Comparison of ENCODE assay signal across 4 worm cellular contexts in genomic region chrIII:5763988-5764387, ce11.
TF ChIP-seq lines count a peak whose summit lies in the region.

No protein-coding gene starts in this region.

TF ChIP-seq in whole organism, L1 larva, 84 proteins besides CTCF, POLR2A, EP300 and RAD21 (continues in another document):
- TF ChIP-seq nhr-12 (tag; optimal IDR thresholded peaks at IDR 0.05; lab: Kevin White, UChicago) (no peak), lin-13 (GFP tag; optimal IDR thresholded peaks at IDR 0.05; lab: Kevin White, UChicago) (no peak), fkh-8 (tag; optimal IDR thresholded peaks at IDR 0.05; lab: Kevin White, UChicago) (peak; percentile 75), nhr-77 (tag; optimal IDR thresholded peaks at IDR 0.05; lab: Kevin White, UChicago) (no peak), mep-1 (tag; optimal IDR thresholded peaks at IDR 0.05; lab: Kevin White, UChicago) (no peak), Y116A8C.19 (tag; optimal IDR thresholded peaks at IDR 0.05; lab: Kevin White, UChicago; ENCODE audit: borderline replicate concordance) (no peak), lin-14 (GFP tag; optimal IDR thresholded peaks at IDR 0.05; lab: Kevin White, UChicago) (peak; percentile 5), hpl-2 (GFP tag; optimal IDR thresholded peaks at IDR 0.05; lab: Kevin White, UChicago) (no peak), nhr-85 (tag; lab: Kevin White, UChicago) (no peak), aha-1 (tag; optimal IDR thresholded peaks at IDR 0.05; lab: Kevin White, UChicago) (no peak), tbx-2 (tag; optimal IDR thresholded peaks at IDR 0.05; lab: Kevin White, UChicago) (no peak), zag-1 (tag; optimal IDR thresholded peaks at IDR 0.05; lab: Kevin White, UChicago) (no peak), pax-3 (tag; optimal IDR thresholded peaks at IDR 0.05; lab: Kevin White, UChicago) (peak; percentile 28), C04F5.9 (tag; optimal IDR thresholded peaks at IDR 0.05; lab: Kevin White, UChicago) (no peak), swsn-7 (tag; optimal IDR thresholded peaks at IDR 0.05; lab: Kevin White, UChicago) (no peak), lir-3 (tag; optimal IDR thresholded peaks at IDR 0.05; lab: Kevin White, UChicago; ENCODE audit: poor library complexity) (no peak), mef-2 (tag; optimal IDR thresholded peaks at IDR 0.05; lab: Kevin White, UChicago) (no peak), isw-1 (GFP tag; IDR thresholded peaks at IDR 0.05; lab: Robert Waterston, UW) (no peak), nhr-47 (tag; optimal IDR thresholded peaks at IDR 0.05; lab: Kevin White, UChicago) (peak; percentile 30), lsy-2 (tag; optimal IDR thresholded peaks at IDR 0.05; lab: Kevin White, UChicago) (peak in 1 of 2 experiments; percentile 8), ceh-82 (tag; optimal IDR thresholded peaks at IDR 0.05; lab: Kevin White, UChicago) (no peak), unc-98 (GFP tag; IDR thresholded peaks at IDR 0.05; lab: Robert Waterston, UW) (no peak), lin-35 (GFP tag; optimal IDR thresholded peaks at IDR 0.05; lab: Kevin White, UChicago) (no peak), elt-2 (tag; optimal IDR thresholded peaks at IDR 0.05; lab: Kevin White, UChicago) (no peak)

TF ChIP-seq in whole organism, L2 larva, 48 proteins besides CTCF, POLR2A, EP300 and RAD21:
- no peak for TF ChIP-seq ztf-1 (GFP tag; conservative IDR thresholded peaks at IDR 0.05; lab: Robert Waterston, UW)
- TF ChIP-seq blmp-1 (tag; optimal IDR thresholded peaks at IDR 0.05; lab: Kevin White, UChicago; ENCODE audit: insufficient read depth), result no peak
- TF ChIP-seq nhr-6 (tag; optimal IDR thresholded peaks at IDR 0.05; lab: Kevin White, UChicago), result no peak
- no peak for TF ChIP-seq nhr-12 (tag; optimal IDR thresholded peaks at IDR 0.05; lab: Kevin White, UChicago)
- no peak for TF ChIP-seq ztf-11 (tag; optimal IDR thresholded peaks at IDR 0.05; lab: Kevin White, UChicago)
- TF ChIP-seq lsy-2 (tag; optimal IDR thresholded peaks at IDR 0.05; lab: Kevin White, UChicago), result peak in 1 of 2 experiments; percentile 32
- peak; percentile 14 for TF ChIP-seq sma-9 (GFP tag; optimal IDR thresholded peaks at IDR 0.05; lab: Kevin White, UChicago)
- TF ChIP-seq sma-9 (tag; optimal IDR thresholded peaks at IDR 0.05; lab: Kevin White, UChicago), result no peak
- TF ChIP-seq nhr-21 (tag; optimal IDR thresholded peaks at IDR 0.05; lab: Kevin White, UChicago), result peak; percentile 22
- TF ChIP-seq C34F6.9 (tag; optimal IDR thresholded peaks at IDR 0.05; lab: Kevin White, UChicago), result peak; percentile 1
- no peak for TF ChIP-seq nhr-10 (tag; optimal IDR thresholded peaks at IDR 0.05; lab: Kevin White, UChicago)
- no peak for TF ChIP-seq peb-1 (tag; optimal IDR thresholded peaks at IDR 0.05; lab: Kevin White, UChicago)
- no peak for TF ChIP-seq Y55F3AM.14 (GFP tag; optimal IDR thresholded peaks at IDR 0.05; lab: Kevin White, UChicago)
- no peak for TF ChIP-seq nhr-129 (tag; optimal IDR thresholded peaks at IDR 0.05; lab: Kevin White, UChicago)
- TF ChIP-seq zag-1 (tag; optimal IDR thresholded peaks at IDR 0.05; lab: Kevin White, UChicago), result no peak
- no peak for TF ChIP-seq elt-3 (tag; optimal IDR thresholded peaks at IDR 0.05; lab: Kevin White, UChicago)
- TF ChIP-seq mbf-1 (tag; optimal IDR thresholded peaks at IDR 0.05; lab: Kevin White, UChicago), result no peak
- no peak for TF ChIP-seq lin-13 (GFP tag; optimal IDR thresholded peaks at IDR 0.05; lab: Kevin White, UChicago)
- TF ChIP-seq nhr-11 (tag; optimal IDR thresholded peaks at IDR 0.05; lab: Kevin White, UChicago), result no peak
- TF ChIP-seq snpc-4 (tag; optimal IDR thresholded peaks at IDR 0.05; lab: Kevin White, UChicago), result no peak
- no peak for TF ChIP-seq unc-39 (tag; optimal IDR thresholded peaks at IDR 0.05; lab: Kevin White, UChicago)
- TF ChIP-seq nhr-237 (tag; optimal IDR thresholded peaks at IDR 0.05; lab: Kevin White, UChicago), result no peak
- no peak for TF ChIP-seq ama-1 (optimal IDR thresholded peaks at IDR 0.05; lab: Kevin White, UChicago)
- peak; percentile 49 for TF ChIP-seq unc-55 (GFP tag; optimal IDR thresholded peaks at IDR 0.05; lab: Kevin White, UChicago)
TF ChIP-seq in whole organism, L2 larva: peak in this region for 5.

TF ChIP-seq in whole organism, mixed stage, embryonic, 35 proteins besides CTCF, POLR2A, EP300 and RAD21:
- no peak for TF ChIP-seq bed-3 (GFP tag; optimal IDR thresholded peaks at IDR 0.05; lab: Kevin White, UChicago)
- peak; percentile 61 for TF ChIP-seq zip-8 (tag; optimal IDR thresholded peaks at IDR 0.05; lab: Kevin White, UChicago)
- TF ChIP-seq pha-4 (tag; optimal IDR thresholded peaks at IDR 0.05; lab: Kevin White, UChicago), result no peak

TF ChIP-seq in whole organism, young adult, 124 proteins besides CTCF, POLR2A, EP300 and RAD21:
- TF ChIP-seq bed-2 (GFP tag; IDR thresholded peaks at IDR 0.05; lab: Robert Waterston, UW) (no peak), nhr-27 (tag; optimal IDR thresholded peaks at IDR 0.05; lab: Kevin White, UChicago) (no peak), F52B5.7 (tag; optimal IDR thresholded peaks at IDR 0.05; lab: Kevin White, UChicago) (no peak), chd-7 (tag; optimal IDR thresholded peaks at IDR 0.05; lab: Kevin White, UChicago) (no peak), ama-1 (optimal IDR thresholded peaks at IDR 0.05; lab: Kevin White, UChicago) (no peak), ama-1 (GFP tag; optimal IDR thresholded peaks at IDR 0.05; lab: Kevin White, UChicago) (peak in 1 of 2 experiments; percentile 13), pbrm-1 (GFP tag; IDR thresholded peaks at IDR 0.05; lab: Robert Waterston, UW) (no peak), nfya-1 (tag; optimal IDR thresholded peaks at IDR 0.05; lab: Kevin White, UChicago; ENCODE audit: borderline replicate concordance, insufficient read depth) (no peak), zfh-2 (GFP tag; conservative IDR thresholded peaks at IDR 0.05; lab: Robert Waterston, UW) (no peak), atf-7 (tag; optimal IDR thresholded peaks at IDR 0.05; lab: Kevin White, UChicago) (peak; percentile 43)
